Fruit fly (Drosophila melanogaster) S2 (cell line): Measurements from ENCODE around the gene Kpc1.

Experiments
- CG8478 ChIP-seq: fragments of >200 bp; optimal IDR thresholded peaks from 2 replicates; lab custom pipeline; 2018
- CTCF ChIP-seq, 2 experiments: fragments of >200 bp; optimal IDR thresholded peaks; 2 replicates each; lab custom pipeline; 2018

- no peak for TF ChIP-seq CG8478 (lab: Kevin White, UChicago)
- no peak for TF ChIP-seq CTCF (optimal IDR thresholded peaks at IDR 0.05; lab: Kevin White, UChicago)
These were observed 47.0 kb upstream of the Kpc1 start for dm6 chr3R:15243046-15243356.
